Worm (Caenorhabditis elegans): ENCODE measurements around the gene myo-5.

Gene myo-5

ce11 chrV:8085141-8085540 lies 23.6 kb upstream of the myo-5 start, which contains the start of gene C09H5.7:
Gene C09H5.7, minus strand, starts transcription at chrV:8085241.
- TF ChIP-seq nhr-232 (tag; optimal IDR thresholded peaks at IDR 0.05) (no peak), dmd-4 (tag; optimal IDR thresholded peaks at IDR 0.05; ENCODE audit: borderline replicate concordance) (no peak), Y22D7AL.16 (tag; optimal IDR thresholded peaks at IDR 0.05) (no peak), ets-4 (tag; optimal IDR thresholded peaks at IDR 0.05) (no peak)

ce11 chrV:8090595-8090994 lies 18.2 kb upstream of the myo-5 start, which contains the start of gene str-130:
Gene str-130, minus strand, starts transcription at chrV:8090695.
- TF ChIP-seq ceh-31 (tag; optimal IDR thresholded peaks at IDR 0.05) (no peak), ceh-6 (GFP tag; optimal IDR thresholded peaks at IDR 0.05) (no peak), ref-2 (tag; optimal IDR thresholded peaks at IDR 0.05) (no peak), elt-4 (tag; optimal IDR thresholded peaks at IDR 0.05) (no peak), nfya-1 (tag; optimal IDR thresholded peaks at IDR 0.05) (no peak), K02D7.2 (tag; optimal IDR thresholded peaks at IDR 0.05) (no peak), hlh-8 (tag; optimal IDR thresholded peaks at IDR 0.05) (no peak), C08G9.2 (tag; optimal IDR thresholded peaks at IDR 0.05) (no peak), ceh-19 (GFP tag; optimal IDR thresholded peaks at IDR 0.05) (no peak), pag-3 (tag; optimal IDR thresholded peaks at IDR 0.05; ENCODE audit: borderline replicate concordance) (no peak), tbx-7 (tag; optimal IDR thresholded peaks at IDR 0.05) (no peak), pros-1 (tag; optimal IDR thresholded peaks at IDR 0.05) (no peak), pha-2 (tag; optimal IDR thresholded peaks at IDR 0.05) (no peak), ceh-45 (GFP tag; IDR thresholded peaks at IDR 0.05) (no peak), pqm-1 (tag; optimal IDR thresholded peaks at IDR 0.05) (no peak), ztf-16 (tag; optimal IDR thresholded peaks at IDR 0.05) (no peak), dmd-4 (tag; optimal IDR thresholded peaks at IDR 0.05; ENCODE audit: borderline replicate concordance) (no peak), nhr-232 (tag; optimal IDR thresholded peaks at IDR 0.05) (no peak)

- TF ChIP-seq pqm-1 (tag; optimal IDR thresholded peaks at IDR 0.05), result no peak
- no peak for TF ChIP-seq npax-4 (tag; optimal IDR thresholded peaks at IDR 0.05)
- no peak for TF ChIP-seq pros-1 (tag; optimal IDR thresholded peaks at IDR 0.05)
- no peak for TF ChIP-seq ceh-24 (tag; optimal IDR thresholded peaks at IDR 0.05)
- TF ChIP-seq nfya-1 (tag; optimal IDR thresholded peaks at IDR 0.05), result no peak
- TF ChIP-seq ceh-2 (tag; optimal IDR thresholded peaks at IDR 0.05), result no peak
- no peak for TF ChIP-seq elt-4 (tag; optimal IDR thresholded peaks at IDR 0.05)
- TF ChIP-seq pax-1 (tag; optimal IDR thresholded peaks at IDR 0.05), result no peak
- no peak for TF ChIP-seq eyg-1 (tag; optimal IDR thresholded peaks at IDR 0.05)
- no peak for TF ChIP-seq hlh-15 (tag; optimal IDR thresholded peaks at IDR 0.05)
- no peak for TF ChIP-seq sox-4 (tag; optimal IDR thresholded peaks at IDR 0.05)
- no peak for TF ChIP-seq pag-3 (tag; optimal IDR thresholded peaks at IDR 0.05; ENCODE audit: borderline replicate concordance)
- no peak for TF ChIP-seq F13H6.1 (tag; optimal IDR thresholded peaks at IDR 0.05)
Observed at ce11 chrV:8092385-8092784, 16.4 kb upstream of the myo-5 start, which contains the start of gene str-129. Gene str-129, minus strand, starts transcription at chrV:8092485.

ce11 chrV:8095378-8095777 lies 13.4 kb upstream of the myo-5 start, which contains the start of gene str-146:
Gene str-146, minus strand, starts transcription at chrV:8095478.
- TF ChIP-seq ceh-18 (tag; optimal IDR thresholded peaks at IDR 0.05), result no peak
- no peak for TF ChIP-seq fkh-6 (tag; optimal IDR thresholded peaks at IDR 0.05)
- no peak for TF ChIP-seq gmeb-2 (tag; optimal IDR thresholded peaks at IDR 0.05)
- no peak for TF ChIP-seq sox-4 (tag; optimal IDR thresholded peaks at IDR 0.05)
- no peak for TF ChIP-seq ama-1 (optimal IDR thresholded peaks at IDR 0.05)
- no peak for TF ChIP-seq elt-4 (tag; optimal IDR thresholded peaks at IDR 0.05)
- no peak for TF ChIP-seq hlh-15 (tag; optimal IDR thresholded peaks at IDR 0.05)
- no peak for TF ChIP-seq hlh-30 (tag; optimal IDR thresholded peaks at IDR 0.05; ENCODE audit: insufficient read depth)
- TF ChIP-seq unc-55 (GFP tag; optimal IDR thresholded peaks at IDR 0.05), result no peak
- TF ChIP-seq pag-3 (tag; optimal IDR thresholded peaks at IDR 0.05; ENCODE audit: borderline replicate concordance), result no peak
- TF ChIP-seq elt-2 (tag; optimal IDR thresholded peaks at IDR 0.05), result no peak
- no peak for TF ChIP-seq lin-11 (tag; optimal IDR thresholded peaks at IDR 0.05)
- TF ChIP-seq ceh-31 (tag; optimal IDR thresholded peaks at IDR 0.05), result no peak
- no peak for TF ChIP-seq eyg-1 (tag; optimal IDR thresholded peaks at IDR 0.05)
- no peak for TF ChIP-seq ceh-45 (GFP tag; IDR thresholded peaks at IDR 0.05)

Measured in whole organism, late embryonic.